Fruit fly (Drosophila melanogaster) whole organism, pupa: ENCODE results near the gene Nup358.

Experiments
- CG12605 ChIP-seq: fragments of 200-800 bp; sonication (Bioruptor generic); IDR thresholded peaks from 2 replicates; pipeline ENCODE4 v1.3.6; 2022; ENCODE audit warnings: missing biosample characterization, missing genetic modification characterization
- CG9948 ChIP-seq: fragments of 200-800 bp; sonication (Bioruptor generic); optimal IDR thresholded peaks from 2 replicates; lab custom pipeline; 2018; ENCODE audit warnings: missing biosample characterization, mild to moderate bottlenecking, missing genetic modification characterization, moderate library complexity
- fd96Ca ChIP-seq: fragments of 200-800 bp; sonication (Bioruptor generic); IDR thresholded peaks from 3 replicates; pipeline ENCODE4 v1.3.6; 2022; ENCODE audit warnings: missing biosample characterization, missing genetic modification characterization

dm6 chr3R:25258628-25259240, 9.6 kb downstream of the Nup358 start, which contains the start of gene CG11857:
- peak; percentile 93 for TF ChIP-seq CG12605 (GFP tag; lab: Robert Waterston, UW)
- TF ChIP-seq fd96Ca (GFP tag; lab: Robert Waterston, UW): peak; percentile 98
- TF ChIP-seq CG9948 (tag; lab: Kevin White, UChicago): peak; percentile 93
